Fruit fly (Drosophila melanogaster): ENCODE measurements around the gene nej.
A peak's percentile ranks its signal among the peaks of the same experiment; 100 is the strongest.

nej gene

DNA sequence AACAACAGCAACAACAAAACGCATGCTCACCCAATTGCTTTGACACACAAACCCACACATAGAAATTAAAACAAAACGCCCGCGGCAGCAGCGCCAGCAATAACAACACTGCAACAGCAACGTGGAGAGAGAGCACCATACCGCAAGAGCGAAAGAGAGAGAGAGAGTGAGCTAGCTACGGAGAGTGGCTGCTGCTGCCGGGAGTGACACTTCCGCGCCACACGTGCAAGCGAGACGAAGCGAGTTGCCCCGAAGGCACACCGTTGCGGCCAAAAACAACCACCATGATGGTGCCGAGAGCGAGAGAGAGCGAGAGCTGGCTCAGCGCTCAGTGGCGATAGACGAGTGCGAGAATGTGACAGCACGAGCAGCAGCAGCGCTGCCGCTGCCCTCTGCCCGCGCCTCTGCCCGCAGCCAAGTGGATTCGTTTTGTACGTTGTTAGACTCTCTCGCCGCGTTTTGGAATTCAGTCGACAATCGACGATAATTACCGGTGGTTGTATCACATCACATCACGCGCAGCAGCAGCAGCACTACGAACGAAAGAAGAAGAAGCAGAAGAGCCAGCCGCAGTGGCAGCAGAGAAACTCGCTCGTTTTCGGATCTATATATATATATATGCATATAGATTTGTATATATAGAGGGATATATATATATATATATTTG, 7.0 kb upstream of the nej start, which contains the start of gene btd (continued):
- TF ChIP-seq Smox (GFP tag; optimal IDR thresholded peaks at IDR 0.05) (no peak), Ets21C (GFP tag; optimal IDR thresholded peaks at IDR 0.05) (no peak), Met (GFP tag; optimal IDR thresholded peaks at IDR 0.05) (no peak), Hr38 (GFP tag; optimal IDR thresholded peaks at IDR 0.05) (no peak), Gug (GFP tag; IDR thresholded peaks at IDR 0.05) (peak; percentile 53), achi (GFP tag; optimal IDR thresholded peaks at IDR 0.05) (peak; percentile 13), CG6854 (GFP tag; optimal IDR thresholded peaks at IDR 0.05) (no peak), topi (GFP tag; optimal IDR thresholded peaks at IDR 0.05) (no peak), Sox102F (GFP tag; optimal IDR thresholded peaks at IDR 0.05) (no peak), CG11762 (GFP tag; optimal IDR thresholded peaks at IDR 0.05; ENCODE audit: insufficient read depth) (no peak), CG6808 (GFP tag; optimal IDR thresholded peaks at IDR 0.05) (peak; percentile 2), CG3919 (GFP tag; optimal IDR thresholded peaks at IDR 0.05) (peak; percentile 29), CG15336 (GFP tag; IDR thresholded peaks at IDR 0.05) (peak; percentile 24; the same call in 1 of the 2 replicates), Eip75B (GFP tag; optimal IDR thresholded peaks at IDR 0.05) (peak; percentile 7), CG4318 (GFP tag; optimal IDR thresholded peaks at IDR 0.05) (no peak), CG8119 (GFP tag; IDR thresholded peaks at IDR 0.05) (peak; percentile 71), CG16779 (tag; optimal IDR thresholded peaks at IDR 0.05) (no peak), Sox15 (GFP tag; optimal IDR thresholded peaks at IDR 0.05) (no peak), CG3032 (tag; optimal IDR thresholded peaks at IDR 0.05) (peak; percentile 12), lz (GFP tag; optimal IDR thresholded peaks at IDR 0.05) (peak; percentile 7), CG32006 (GFP tag; optimal IDR thresholded peaks at IDR 0.05) (peak; percentile 53), fd85E (GFP tag; optimal IDR thresholded peaks at IDR 0.05) (no peak), CG9139 (GFP tag; optimal IDR thresholded peaks at IDR 0.05) (no peak)

DNA sequence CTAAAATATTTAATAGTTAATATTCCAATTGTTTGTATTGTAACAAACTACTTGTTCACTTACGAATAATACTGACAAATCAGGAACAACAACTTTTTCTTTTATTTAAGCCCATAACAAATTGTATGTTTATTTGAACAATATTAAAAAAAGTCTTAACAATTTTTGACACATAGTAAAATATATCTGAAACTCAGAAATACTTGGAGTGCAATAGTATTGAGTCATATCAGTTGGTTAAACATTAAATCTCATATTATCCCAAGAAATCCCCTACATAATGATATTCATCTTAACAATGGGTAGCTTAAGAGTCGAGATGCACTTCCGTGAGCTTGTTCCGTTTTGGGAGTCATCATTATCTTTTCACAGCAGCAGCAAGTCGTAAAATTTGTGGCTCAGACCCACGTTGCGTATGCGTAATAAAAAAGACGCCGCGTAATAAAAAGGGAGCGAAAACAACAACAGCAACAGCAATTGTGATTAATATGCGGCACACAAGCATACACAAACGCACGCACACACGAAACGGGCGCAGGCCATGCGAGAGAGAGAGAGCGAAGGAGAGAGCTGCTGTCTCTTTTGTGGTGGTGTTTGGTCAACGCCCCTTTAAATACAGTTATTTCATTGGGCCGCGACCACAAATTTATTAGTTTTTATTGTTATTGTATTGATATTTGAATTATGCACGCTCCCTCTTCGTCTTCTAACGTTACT, 5.6 kb upstream of the nej start:
- TF ChIP-seq Sox15 (GFP tag; optimal IDR thresholded peaks at IDR 0.05) (no peak), Smox (GFP tag; optimal IDR thresholded peaks at IDR 0.05) (peak; percentile 7), net (GFP tag; optimal IDR thresholded peaks at IDR 0.05) (no peak), topi (GFP tag; optimal IDR thresholded peaks at IDR 0.05) (peak; percentile 3), Sox102F (GFP tag; optimal IDR thresholded peaks at IDR 0.05) (no peak), CG15336 (GFP tag; IDR thresholded peaks at IDR 0.05) (no peak), Met (GFP tag; optimal IDR thresholded peaks at IDR 0.05) (peak; percentile 26), ss (GFP tag; optimal IDR thresholded peaks at IDR 0.05) (peak in 1 of 2 experiments; percentile 7), CG11902 (GFP tag; optimal IDR thresholded peaks at IDR 0.05) (no peak), CG32006 (GFP tag; optimal IDR thresholded peaks at IDR 0.05) (no peak), cyc (GFP tag; optimal IDR thresholded peaks at IDR 0.05) (no peak), pdm3 (GFP tag; optimal IDR thresholded peaks at IDR 0.05) (no peak), Eip78C (GFP tag) (peak; percentile 47)

DNA sequence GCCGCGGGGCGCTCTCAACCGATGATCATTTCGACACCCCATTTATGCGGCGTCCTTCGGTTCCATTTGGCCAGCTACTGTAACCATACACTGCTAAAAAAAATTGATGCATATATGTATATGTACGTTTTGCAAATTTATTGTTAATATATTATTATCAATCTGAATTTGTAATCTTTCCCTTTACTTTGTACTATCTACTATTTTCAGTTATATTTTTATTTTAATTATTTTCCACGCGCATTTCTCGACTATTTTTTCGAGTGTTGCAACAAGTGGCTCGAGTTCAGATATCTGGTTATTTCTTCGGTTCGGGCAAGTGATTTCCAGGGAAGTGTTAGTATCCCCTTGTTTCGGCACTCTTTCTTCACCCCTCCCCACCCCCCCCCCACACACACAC, 2.3 kb upstream of the nej start:
- no peak for TF ChIP-seq CG8319 (GFP tag; optimal IDR thresholded peaks at IDR 0.05)
- TF ChIP-seq Eip78C (GFP tag): peak; percentile 47

DNA sequence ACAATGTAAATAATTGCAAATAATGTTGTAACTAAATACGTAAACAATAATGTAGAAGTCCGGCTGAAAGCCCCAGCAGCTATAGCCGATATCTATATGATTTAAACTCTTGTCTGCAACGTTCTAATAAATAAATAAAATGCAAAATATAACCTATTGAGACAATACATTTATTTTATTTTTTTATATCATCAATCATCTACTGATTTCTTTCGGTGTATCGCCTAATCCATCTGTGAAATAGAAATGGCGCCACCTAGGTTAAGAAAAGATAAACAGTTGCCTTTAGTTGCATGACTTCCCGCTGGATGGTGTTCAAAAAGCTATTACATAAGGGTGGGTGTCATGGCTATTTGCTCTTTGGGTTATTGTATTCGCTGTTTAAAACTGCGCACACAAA, 757 bp upstream of the nej start:
- peak; percentile 89 for TF ChIP-seq fd59A (GFP tag; optimal IDR thresholded peaks at IDR 0.05)
- TF ChIP-seq fkh (GFP tag; optimal IDR thresholded peaks at IDR 0.05): peak; percentile 68
- TF ChIP-seq Eip93F (GFP tag; optimal IDR thresholded peaks at IDR 0.05): peak; percentile 87
- peak; percentile 81 for TF ChIP-seq CG7368 (GFP tag; optimal IDR thresholded peaks at IDR 0.05)
- peak; percentile 95 for TF ChIP-seq svp (GFP tag)
- TF ChIP-seq Hr4 (GFP tag; optimal IDR thresholded peaks at IDR 0.05): peak; percentile 91
- TF ChIP-seq CG3032 (tag; optimal IDR thresholded peaks at IDR 0.05): peak; percentile 94
- peak; percentile 90 for TF ChIP-seq Ets96B (tag; optimal IDR thresholded peaks at IDR 0.05)
- TF ChIP-seq Blimp-1 (GFP tag; optimal IDR thresholded peaks at IDR 0.05): peak; percentile 80
- TF ChIP-seq CG6276 (GFP tag; optimal IDR thresholded peaks at IDR 0.05): peak; percentile 97
- peak; percentile 94 for TF ChIP-seq CG6808 (GFP tag; optimal IDR thresholded peaks at IDR 0.05)
- TF ChIP-seq salr (GFP tag; optimal IDR thresholded peaks at IDR 0.05): peak; percentile 80 to 85
- TF ChIP-seq acj6 (GFP tag; optimal IDR thresholded peaks at IDR 0.05): peak; percentile 85
- peak; percentile 94 to 95 for TF ChIP-seq ss (GFP tag; optimal IDR thresholded peaks at IDR 0.05)
- TF ChIP-seq Ets21C (GFP tag; optimal IDR thresholded peaks at IDR 0.05): peak; percentile 66
- TF ChIP-seq CG6854 (GFP tag; optimal IDR thresholded peaks at IDR 0.05): peak; percentile 93
- peak; percentile 98 for TF ChIP-seq eg (GFP tag; IDR thresholded peaks at IDR 0.05)
- peak; percentile 91 for TF ChIP-seq pdm3 (GFP tag; optimal IDR thresholded peaks at IDR 0.05)
- peak; percentile 88 for TF ChIP-seq CG11762 (GFP tag; optimal IDR thresholded peaks at IDR 0.05; ENCODE audit: insufficient read depth)
- TF ChIP-seq CG34406 (GFP tag; optimal IDR thresholded peaks at IDR 0.05): peak; percentile 93
- peak; percentile 92 for TF ChIP-seq CG1621 (tag; optimal IDR thresholded peaks at IDR 0.05)

Data from whole organism, prepupa.